Worm (Caenorhabditis elegans) whole organism, early embryonic: ENCODE measurements around the gene R04D3.2.

Experiments used
- F13C5.2 ChIP-seq: sonication (generic microtip); optimal IDR thresholded peaks from 2 replicates; lab custom pipeline; 2017; ENCODE audit warnings: mild to moderate bottlenecking, missing genetic modification characterization, inconsistent platforms, missing compliant biosample characterization
- ama-1 ChIP-seq: fragments of 150-350 bp; optimal IDR thresholded peaks from 2 replicates; lab custom pipeline; 2014
- ceh-13 ChIP-seq: fragments of 200-800 bp; sonication (Bioruptor generic); optimal IDR thresholded peaks from 2 replicates; lab custom pipeline; 2018; ENCODE audit warnings: mild to moderate bottlenecking, missing genetic modification characterization, missing compliant biosample characterization
- ceh-36 ChIP-seq: sonication (generic microtip); optimal IDR thresholded peaks from 2 replicates; lab custom pipeline; 2016; ENCODE audit warnings: missing genetic modification characterization, inconsistent platforms, missing compliant biosample characterization
- flt-1 ChIP-seq: fragments of 200-800 bp; sonication (Bioruptor generic); IDR thresholded peaks from 2 replicates; pipeline ENCODE4 v1.3.6; 2022; ENCODE audit warnings: missing genetic modification characterization, missing compliant biosample characterization
- hnd-1 ChIP-seq: sonication (generic microtip); optimal IDR thresholded peaks from 2 replicates; lab custom pipeline; 2016; ENCODE audit warnings: missing genetic modification characterization, missing compliant biosample characterization
- scrt-1 ChIP-seq: fragments of 200-800 bp; sonication (Bioruptor generic); IDR thresholded peaks from 2 replicates; pipeline ENCODE4 v1.3.6; 2022; ENCODE audit warnings: missing genetic modification characterization, missing compliant biosample characterization
- sea-1 ChIP-seq: fragments of 200-800 bp; sonication (Bioruptor generic); conservative IDR thresholded peaks from 2 replicates; pipeline ENCODE4 v1.3.6; 2022; ENCODE audit warnings: missing genetic modification characterization, missing compliant biosample characterization
- tbx-11 ChIP-seq: fragments of 200-800 bp; sonication (Bioruptor generic); IDR thresholded peaks from 2 replicates; pipeline ENCODE4 v1.3.6; 2022; ENCODE audit warnings: missing genetic modification characterization, missing compliant biosample characterization
- tra-4 ChIP-seq: sonication (generic microtip); optimal IDR thresholded peaks from 2 replicates; lab custom pipeline; 2017; ENCODE audit warnings: missing genetic modification characterization, missing compliant biosample characterization

DNA sequence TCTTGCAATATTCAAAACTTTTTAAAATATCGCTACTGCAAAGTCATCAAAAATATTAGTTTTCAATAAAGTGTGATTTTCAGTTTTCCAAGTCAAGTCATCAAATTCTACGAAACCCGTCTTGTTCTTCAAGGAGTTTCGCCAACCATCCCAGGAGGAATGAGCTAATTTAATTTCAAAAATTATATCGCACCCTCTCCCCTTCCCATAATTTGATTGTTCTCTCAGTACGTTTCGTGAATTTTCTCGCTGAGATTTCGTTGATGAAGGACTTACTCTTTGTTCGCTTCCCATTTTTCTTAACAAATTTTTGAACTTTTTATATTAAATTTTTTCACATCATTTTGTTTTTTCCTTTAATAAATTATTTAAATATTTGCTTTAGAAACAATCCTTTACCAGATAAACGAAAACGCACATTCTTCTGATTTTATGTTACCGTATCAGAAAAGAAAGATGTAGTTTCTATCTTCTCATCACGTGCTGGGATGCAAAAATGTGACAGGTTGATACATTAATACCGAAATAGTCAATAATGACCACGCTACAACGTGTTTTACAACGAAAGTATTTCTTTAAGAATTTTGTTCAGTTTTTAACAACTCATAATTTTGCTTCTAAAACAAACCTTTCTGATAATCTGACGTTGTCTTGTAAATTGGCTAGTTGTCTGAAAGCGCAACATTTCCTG is 39.6 kb downstream of the R04D3.2 start:
- TF ChIP-seq ceh-13 (GFP tag; lab: Kevin White, UChicago) (no peak), hnd-1 (no peak), tra-4 (no peak), tbx-11 (GFP tag; lab: Robert Waterston, UW) (no peak), flt-1 (GFP tag; lab: Robert Waterston, UW) (no peak), ceh-36 (tag; lab: Kevin White, UChicago) (no peak), ama-1 (lab: Kevin White, UChicago) (no peak), F13C5.2 (no peak), scrt-1 (GFP tag; lab: Robert Waterston, UW) (no peak), sea-1 (GFP tag; lab: Robert Waterston, UW) (no peak)
